Worm (Caenorhabditis elegans) whole organism, midembryonic: ENCODE data around the gene daf-22.

Source experiments
- T22C8.4 ChIP-seq: fragments of 200-800 bp; sonication (Bioruptor generic); IDR thresholded peaks from 2 replicates; pipeline ENCODE4 v1.3.6; 2022; ENCODE audit warnings: missing genetic modification characterization, missing compliant biosample characterization
- cog-1 ChIP-seq: sonication (generic microtip); optimal IDR thresholded peaks from 2 replicates; lab custom pipeline; 2016; ENCODE audit warnings: missing genetic modification characterization, missing compliant biosample characterization
- flt-1 ChIP-seq: fragments of 200-800 bp; sonication (Bioruptor generic); IDR thresholded peaks from 2 replicates; pipeline ENCODE4 v1.3.6; 2022; ENCODE audit warnings: missing genetic modification characterization, missing compliant biosample characterization
- klf-2 ChIP-seq: fragments of 200-800 bp; sonication (Bioruptor generic); conservative IDR thresholded peaks from 2 replicates; pipeline ENCODE4 v1.3.6; 2022; ENCODE audit warnings: missing genetic modification reagents, missing genetic modification characterization, missing compliant biosample characterization
- med-1 ChIP-seq: sonication (generic microtip); optimal IDR thresholded peaks from 2 replicates; lab custom pipeline; 2017; ENCODE audit warnings: missing genetic modification characterization, mild to moderate bottlenecking, missing compliant biosample characterization, antibody characterized with exemption, missing genetic modification reagents; ENCODE audit not compliant: insufficient read depth
- ref-1 ChIP-seq: fragments of 200-800 bp; sonication (Bioruptor generic); conservative IDR thresholded peaks from 2 replicates; pipeline ENCODE4 v1.3.6; 2022; ENCODE audit warnings: missing genetic modification reagents, missing genetic modification characterization, missing compliant biosample characterization
- tab-1 ChIP-seq: fragments of 200-800 bp; sonication (Bioruptor generic); IDR thresholded peaks from 2 replicates; pipeline ENCODE4 v1.3.6; 2022; ENCODE audit warnings: missing genetic modification characterization, missing compliant biosample characterization
- ztf-23 ChIP-seq: fragments of 200-800 bp; sonication (Bioruptor generic); IDR thresholded peaks from 2 replicates; pipeline ENCODE4 v1.3.6; 2022; ENCODE audit warnings: missing genetic modification reagents, missing genetic modification characterization, missing compliant biosample characterization
- ztf-29 ChIP-seq: fragments of 200-800 bp; sonication (Bioruptor generic); IDR thresholded peaks from 2 replicates; pipeline ENCODE4 v1.3.6; 2022; ENCODE audit warnings: missing genetic modification reagents, missing genetic modification characterization, missing compliant biosample characterization

daf-22 gene

DNA sequence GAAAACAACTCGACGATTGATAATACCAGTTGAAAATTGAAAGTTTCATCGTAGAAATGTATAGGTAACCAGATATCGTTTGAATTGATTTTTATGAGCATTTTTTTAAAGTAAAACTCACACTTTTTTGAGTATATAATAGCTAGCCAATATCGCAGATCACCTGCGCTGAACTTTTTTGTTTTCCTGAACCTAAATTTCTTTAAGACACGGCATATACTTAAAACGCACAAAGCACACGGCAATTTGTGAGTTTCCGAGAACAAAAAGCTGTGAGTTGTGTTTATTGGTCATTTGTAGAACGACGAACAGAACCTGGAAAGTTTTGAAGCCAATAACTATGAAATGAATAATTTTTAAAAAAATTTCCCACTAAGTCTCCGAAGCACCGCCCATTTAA, 23.7 kb downstream of the daf-22 start, which contains the start of gene sre-29:
TSS of gene sre-29 (minus strand) at position 101 of the 400 bp plus-strand sequence.
- no peak for TF ChIP-seq med-1 (GFP tag; lab: Kevin White, UChicago)
- no peak for TF ChIP-seq ref-1 (GFP tag; lab: Robert Waterston, UW)
- no peak for TF ChIP-seq T22C8.4
- TF ChIP-seq ztf-29 (GFP tag; lab: Robert Waterston, UW) = no peak
- TF ChIP-seq cog-1 (tag; lab: Kevin White, UChicago) = no peak
- TF ChIP-seq flt-1 (GFP tag; lab: Robert Waterston, UW) = no peak
- TF ChIP-seq ztf-23 (GFP tag; lab: Robert Waterston, UW) = no peak
- TF ChIP-seq tab-1 (GFP tag; lab: Robert Waterston, UW) = no peak
- no peak for TF ChIP-seq klf-2 (GFP tag; lab: Robert Waterston, UW)

- no peak for TF ChIP-seq ztf-29 (GFP tag; lab: Robert Waterston, UW)
- TF ChIP-seq flt-1 (GFP tag; lab: Robert Waterston, UW) = no peak
- no peak for TF ChIP-seq ref-1 (GFP tag; lab: Robert Waterston, UW)
- TF ChIP-seq cog-1 (tag; lab: Kevin White, UChicago) = no peak
- no peak for TF ChIP-seq med-1 (GFP tag; lab: Kevin White, UChicago)
- no peak for TF ChIP-seq tab-1 (GFP tag; lab: Robert Waterston, UW)
- TF ChIP-seq T22C8.4 = no peak
- no peak for TF ChIP-seq klf-2 (GFP tag; lab: Robert Waterston, UW)
- TF ChIP-seq ztf-23 (GFP tag; lab: Robert Waterston, UW) = no peak
Observed at ce11 chrII:12397656-12398055, 27.8 kb downstream of the daf-22 start, which contains the start of gene F57G9.7. Gene F57G9.7 (minus strand): TSS chrII:12397756.

ce11 chrII:12394138-12394537, 31.4 kb downstream of the daf-22 start:
- peak; percentile 72; the same call in 1 of the 2 replicates for TF ChIP-seq T22C8.4
- TF ChIP-seq med-1 (GFP tag; lab: Kevin White, UChicago) = no peak

DNA sequence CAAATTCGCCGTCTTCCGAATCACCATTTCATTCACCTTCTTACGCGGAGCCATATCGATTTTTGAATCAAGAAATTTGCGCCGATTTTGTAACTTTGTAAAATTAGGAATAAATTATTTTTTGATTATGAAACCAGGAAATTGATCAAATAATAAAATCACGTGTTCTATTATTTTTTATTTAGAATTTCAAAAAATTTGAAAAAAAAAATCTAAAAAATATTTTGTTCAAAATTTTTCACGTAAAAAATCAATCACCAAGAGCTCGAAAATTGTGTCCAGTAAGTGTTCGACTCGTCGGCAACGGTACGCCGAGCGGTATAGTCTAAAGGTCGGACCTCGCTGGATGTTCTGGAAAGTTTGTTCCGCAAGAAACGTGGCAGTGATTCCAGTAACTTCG, 31.8 kb downstream of the daf-22 start, which contains the start of gene Y57A10B.7:
TSS of gene Y57A10B.7 (minus strand) at position 101 of the 400 bp plus-strand sequence.
- TF ChIP-seq ztf-23 (GFP tag; lab: Robert Waterston, UW) (no peak), T22C8.4 (no peak), klf-2 (GFP tag; lab: Robert Waterston, UW) (no peak), cog-1 (tag; lab: Kevin White, UChicago) (no peak), tab-1 (GFP tag; lab: Robert Waterston, UW) (no peak), ztf-29 (GFP tag; lab: Robert Waterston, UW) (no peak), ref-1 (GFP tag; lab: Robert Waterston, UW) (no peak), flt-1 (GFP tag; lab: Robert Waterston, UW) (no peak), med-1 (GFP tag; lab: Kevin White, UChicago) (no peak)

DNA sequence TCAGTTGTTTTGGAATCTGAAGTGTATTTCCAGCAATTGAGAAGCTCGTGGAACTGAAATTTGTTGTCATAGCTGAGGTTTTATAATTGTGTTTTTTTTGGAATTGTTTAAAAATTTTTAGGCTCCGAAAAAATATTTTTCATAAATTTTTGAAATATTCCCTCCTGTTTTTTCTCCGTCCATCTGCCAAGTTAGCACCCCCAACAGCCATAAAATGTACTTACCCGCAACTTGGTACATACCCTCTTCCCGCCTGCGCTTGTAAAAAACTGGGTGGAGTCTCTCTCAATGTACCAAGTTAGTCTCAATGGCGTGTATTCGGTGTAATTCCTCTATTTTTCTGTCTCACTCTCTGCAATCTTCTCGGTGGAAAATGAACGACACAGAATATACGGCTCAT, 35.7 kb downstream of the daf-22 start, which contains the start of gene Y57A10B.6:
TSS of gene Y57A10B.6 (plus strand) at position 301 of the 400 bp plus-strand sequence.
- TF ChIP-seq T22C8.4 = no peak

ce11 chrII:12387980-12388379, 37.5 kb downstream of the daf-22 start, which contains the start of gene sre-41:
Gene sre-41 (plus strand): TSS chrII:12388280.
- TF ChIP-seq cog-1 (tag; lab: Kevin White, UChicago) (no peak), ref-1 (GFP tag; lab: Robert Waterston, UW) (no peak), flt-1 (GFP tag; lab: Robert Waterston, UW) (no peak), klf-2 (GFP tag; lab: Robert Waterston, UW) (no peak), med-1 (GFP tag; lab: Kevin White, UChicago) (no peak), ztf-29 (GFP tag; lab: Robert Waterston, UW) (no peak), ztf-23 (GFP tag; lab: Robert Waterston, UW) (no peak), T22C8.4 (no peak), tab-1 (GFP tag; lab: Robert Waterston, UW) (no peak)

- no peak for TF ChIP-seq cog-1 (tag; lab: Kevin White, UChicago)
Observed at ce11 chrII:12387487-12387886, 38.0 kb downstream of the daf-22 start.

DNA sequence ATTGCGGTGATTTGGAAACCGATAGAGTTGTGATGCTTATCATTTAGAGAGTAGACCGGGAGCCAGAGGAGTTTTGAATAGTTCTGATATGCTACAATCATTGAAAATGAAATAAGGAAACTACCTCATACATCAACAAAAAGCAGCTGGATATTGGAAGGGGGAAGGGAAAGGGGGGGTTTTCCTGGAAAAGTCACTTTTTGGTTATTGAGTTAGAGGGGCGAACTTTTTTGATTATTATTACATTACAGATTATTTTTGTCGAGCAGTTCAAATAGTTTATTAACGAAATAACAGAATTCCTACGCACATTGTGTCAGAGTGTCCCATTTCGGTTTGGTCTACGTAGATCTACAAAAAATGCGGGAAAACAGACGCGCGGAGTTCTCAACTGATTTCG, 38.7 kb downstream of the daf-22 start, which contains the start of gene sre-42:
TSS of gene sre-42 (minus strand) at position 101 of the 400 bp plus-strand sequence.
- TF ChIP-seq ztf-29 (GFP tag; lab: Robert Waterston, UW) = no peak
- no peak for TF ChIP-seq klf-2 (GFP tag; lab: Robert Waterston, UW)
- TF ChIP-seq med-1 (GFP tag; lab: Kevin White, UChicago) = no peak
- TF ChIP-seq ref-1 (GFP tag; lab: Robert Waterston, UW) = no peak
- TF ChIP-seq flt-1 (GFP tag; lab: Robert Waterston, UW) = no peak
- no peak for TF ChIP-seq T22C8.4
- no peak for TF ChIP-seq cog-1 (tag; lab: Kevin White, UChicago)
- no peak for TF ChIP-seq ztf-23 (GFP tag; lab: Robert Waterston, UW)
- TF ChIP-seq tab-1 (GFP tag; lab: Robert Waterston, UW) = no peak

DNA sequence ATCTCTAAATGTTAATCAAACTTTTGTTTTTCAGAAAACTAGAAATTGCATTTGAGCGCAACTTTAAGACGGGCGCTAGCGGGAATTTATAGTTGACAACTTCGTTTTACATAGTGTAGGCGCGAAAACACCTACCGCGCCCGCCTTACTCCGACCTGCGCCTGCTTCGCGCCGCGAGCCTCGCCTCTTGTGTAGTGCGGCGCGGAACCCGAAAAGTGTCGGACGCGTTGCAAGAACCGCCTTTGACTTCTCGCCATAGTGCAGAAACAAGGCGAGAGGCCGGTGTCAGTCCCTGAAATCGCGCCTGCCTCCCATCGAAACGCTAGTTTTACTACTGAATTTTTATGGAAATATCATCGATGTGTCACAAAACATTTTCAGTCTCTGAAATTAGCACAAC, 39.7 kb downstream of the daf-22 start:
- no peak for TF ChIP-seq med-1 (GFP tag; lab: Kevin White, UChicago)
- no peak for TF ChIP-seq tab-1 (GFP tag; lab: Robert Waterston, UW)
- TF ChIP-seq ztf-29 (GFP tag; lab: Robert Waterston, UW) = no peak
- TF ChIP-seq T22C8.4 = no peak
- no peak for TF ChIP-seq ref-1 (GFP tag; lab: Robert Waterston, UW)
- no peak for TF ChIP-seq ztf-23 (GFP tag; lab: Robert Waterston, UW)
- no peak for TF ChIP-seq cog-1 (tag; lab: Kevin White, UChicago)
- no peak for TF ChIP-seq klf-2 (GFP tag; lab: Robert Waterston, UW)
- TF ChIP-seq flt-1 (GFP tag; lab: Robert Waterston, UW) = no peak
